Worm (Caenorhabditis elegans): Measurements from ENCODE around the gene acl-1.

acl-1 gene

ce11 chrX:15826866-15827265, 22.8 kb upstream of the acl-1 start, which contains the start of gene Y7A5A.9:
Gene Y7A5A.9, plus strand, starts transcription at chrX:15827166.
- no peak for TF ChIP-seq nhr-90 (tag; optimal IDR thresholded peaks at IDR 0.05)
- TF ChIP-seq hsf-1 (GFP tag; IDR thresholded peaks at IDR 0.05): no peak

- TF ChIP-seq Y79H2A.3 (GFP tag; conservative IDR thresholded peaks at IDR 0.05) (no peak), ztf-6 (GFP tag; IDR thresholded peaks at IDR 0.05) (no peak), K11D2.4 (GFP tag; IDR thresholded peaks at IDR 0.05) (no peak), ztf-28 (GFP tag; IDR thresholded peaks at IDR 0.05) (no peak), lin-26 (GFP tag; IDR thresholded peaks at IDR 0.05) (no peak), hsf-1 (GFP tag; IDR thresholded peaks at IDR 0.05) (no peak), madf-10 (tag; optimal IDR thresholded peaks at IDR 0.05) (no peak), somi-1 (GFP tag; optimal IDR thresholded peaks at IDR 0.05) (no peak), nhr-80 (tag; optimal IDR thresholded peaks at IDR 0.05) (no peak), madf-3 (GFP tag; IDR thresholded peaks at IDR 0.05) (no peak)
These were observed 21.6 kb upstream of the acl-1 start, which contains the start of gene Y7A5A.20 for ce11 chrX:15828059-15828458. Gene Y7A5A.20, plus strand, starts transcription at chrX:15828359.

ce11 chrX:15831537-15831936, 18.1 kb upstream of the acl-1 start:
- TF ChIP-seq him-1 (tag; optimal IDR thresholded peaks at IDR 0.05): no peak
- no peak for TF ChIP-seq madf-3 (GFP tag; IDR thresholded peaks at IDR 0.05)
- TF ChIP-seq madf-10 (tag; optimal IDR thresholded peaks at IDR 0.05): no peak
- TF ChIP-seq egrh-3 (GFP tag; IDR thresholded peaks at IDR 0.05): no peak
- no peak for TF ChIP-seq athp-1 (tag; optimal IDR thresholded peaks at IDR 0.05)
- no peak for TF ChIP-seq Y56A3A.18 (GFP tag; IDR thresholded peaks at IDR 0.05)
- TF ChIP-seq akir-1 (GFP tag; optimal IDR thresholded peaks at IDR 0.05): no peak
- no peak for TF ChIP-seq F55B11.4 (tag; optimal IDR thresholded peaks at IDR 0.05; ENCODE audit: borderline replicate concordance, insufficient read depth)
- TF ChIP-seq rpc-1 (optimal IDR thresholded peaks at IDR 0.05): no peak
- no peak for TF ChIP-seq rpc-1 (tag; optimal IDR thresholded peaks at IDR 0.05)
- no peak for TF ChIP-seq hrde-1 (tag; optimal IDR thresholded peaks at IDR 0.05; ENCODE audit: borderline replicate concordance)
- TF ChIP-seq hmg-20 (GFP tag; IDR thresholded peaks at IDR 0.05): no peak
- TF ChIP-seq aptf-2 (GFP tag; conservative IDR thresholded peaks at IDR 0.05): no peak
- TF ChIP-seq pha-4 (tag; optimal IDR thresholded peaks at IDR 0.05): no peak
- no peak for TF ChIP-seq F10E7.11 (tag; optimal IDR thresholded peaks at IDR 0.05)
- TF ChIP-seq dpl-1 (GFP tag; optimal IDR thresholded peaks at IDR 0.05): no peak
- TF ChIP-seq hmg-1.2 (GFP tag; IDR thresholded peaks at IDR 0.05): no peak
- TF ChIP-seq attf-3 (GFP tag; conservative IDR thresholded peaks at IDR 0.05): no peak
- TF ChIP-seq Y79H2A.3 (GFP tag; conservative IDR thresholded peaks at IDR 0.05): no peak

- TF ChIP-seq rec-8 (tag; optimal IDR thresholded peaks at IDR 0.05): no peak
- peak; percentile 69 for TF ChIP-seq nhr-80 (tag; optimal IDR thresholded peaks at IDR 0.05)
- TF ChIP-seq snpc-1.1 (tag; optimal IDR thresholded peaks at IDR 0.05; ENCODE audit: insufficient read depth): no peak
These were observed 11.2 kb upstream of the acl-1 start, which contains the start of gene acox-1.6 for ce11 chrX:15838496-15838948. Gene acox-1.6, minus strand, starts transcription at chrX:15838546.

- TF ChIP-seq fkh-3 (tag; optimal IDR thresholded peaks at IDR 0.05) (no peak), Y53F4B.3 (GFP tag; IDR thresholded peaks at IDR 0.05) (no peak), efl-1 (GFP tag; optimal IDR thresholded peaks at IDR 0.05) (no peak), nhr-179 (tag; optimal IDR thresholded peaks at IDR 0.05) (no peak), lsy-27 (tag; optimal IDR thresholded peaks at IDR 0.05; ENCODE audit: borderline replicate concordance, insufficient read depth) (no peak), snpc-1.3 (tag; optimal IDR thresholded peaks at IDR 0.05; ENCODE audit: insufficient read depth) (no peak), egl-18 (GFP tag; IDR thresholded peaks at IDR 0.05) (peak; percentile 90), F57A8.1 (GFP tag; optimal IDR thresholded peaks at IDR 0.05) (peak; percentile 50), dpff-1 (tag; optimal IDR thresholded peaks at IDR 0.05) (peak; percentile 17), nhr-27 (tag; optimal IDR thresholded peaks at IDR 0.05) (peak; percentile 70), K12H6.12 (tag; optimal IDR thresholded peaks at IDR 0.05) (peak; percentile 99), F37B4.10 (GFP tag; IDR thresholded peaks at IDR 0.05) (0 out of 2 replicates have a peak, but pooled peaks have one; percentile 58), sea-2 (GFP tag; IDR thresholded peaks at IDR 0.05) (peak; percentile 60; the same call in 1 of the 2 replicates), nhr-90 (tag; optimal IDR thresholded peaks at IDR 0.05) (peak; percentile 98)
These were observed 8.5 kb upstream of the acl-1 start, which contains the start of gene serp-1.1 for ce11 chrX:15841086-15841622. Gene serp-1.1, plus strand, starts transcription at chrX:15841572.

All from whole organism, young adult.